Worm (Caenorhabditis elegans) whole organism, L3 larva: ENCODE data around the gene F39E9.14.

Experiments
- R02D3.7 ChIP-seq: fragments of 150-350 bp; optimal IDR thresholded peaks from 2 replicates; lab custom pipeline; 2014; ENCODE audit warnings: missing biosample characterization, missing genetic modification characterization
- aly-2 ChIP-seq: fragments of 150-350 bp; optimal IDR thresholded peaks from 2 replicates; lab custom pipeline; 2014; ENCODE audit warnings: missing biosample characterization, missing genetic modification characterization
- ama-1 ChIP-seq: fragments of 150-350 bp; optimal IDR thresholded peaks from 2 replicates; lab custom pipeline; 2018
- ceh-16 ChIP-seq: sonication (generic microtip); optimal IDR thresholded peaks from 2 replicates; lab custom pipeline; 2017; ENCODE audit warnings: missing biosample characterization, missing genetic modification characterization
- ceh-28 ChIP-seq: fragments of 150-350 bp; optimal IDR thresholded peaks from 2 replicates; lab custom pipeline; 2014; ENCODE audit warnings: missing biosample characterization, missing genetic modification reagents, missing genetic modification characterization
- ceh-82 ChIP-seq: fragments of 150-350 bp; optimal IDR thresholded peaks from 2 replicates; lab custom pipeline; 2014; ENCODE audit warnings: missing biosample characterization, missing genetic modification characterization
- ceh-9 ChIP-seq: sonication (generic microtip); optimal IDR thresholded peaks from 2 replicates; lab custom pipeline; 2018; ENCODE audit warnings: missing biosample characterization, missing genetic modification characterization
- egl-27 ChIP-seq: sonication (generic microtip); optimal IDR thresholded peaks from 4 replicates; lab custom pipeline; 2017; ENCODE audit warnings: missing biosample characterization, missing genetic modification reagents, missing genetic modification characterization
- elt-2 ChIP-seq: sonication (generic microtip); optimal IDR thresholded peaks from 2 replicates; lab custom pipeline; 2016; ENCODE audit warnings: missing genetic modification reagents, mild to moderate bottlenecking, missing genetic modification characterization, missing compliant biosample characterization
- elt-3 ChIP-seq, 3 experiments: fragments of 150-350 bp in 1 of 3; sonication (generic microtip) in 2 of 3; optimal IDR thresholded peaks; 2 replicates in 2 of 3; 4 replicates in 1 of 3; lab custom pipeline; 2014 to 2017; ENCODE audit warnings: missing biosample characterization in 3 of 3, missing genetic modification characterization in 3 of 3
- fkh-2 ChIP-seq: fragments of 150-350 bp; optimal IDR thresholded peaks from 2 replicates; lab custom pipeline; 2014; ENCODE audit warnings: missing biosample characterization, missing genetic modification reagents, missing genetic modification characterization
- fos-1 ChIP-seq: fragments of 150-350 bp; optimal IDR thresholded peaks from 2 replicates; lab custom pipeline; 2014; ENCODE audit warnings: missing biosample characterization, missing genetic modification characterization
- hmg-11 ChIP-seq: sonication (generic microtip); optimal IDR thresholded peaks from 2 replicates; lab custom pipeline; 2016; ENCODE audit warnings: missing genetic modification characterization, missing compliant biosample characterization
- jun-1 ChIP-seq: fragments of 150-350 bp; optimal IDR thresholded peaks from 2 replicates; lab custom pipeline; 2014; ENCODE audit warnings: missing biosample characterization, missing genetic modification reagents, missing genetic modification characterization
- lin-39 ChIP-seq: fragments of 150-350 bp; optimal IDR thresholded peaks from 2 replicates; lab custom pipeline; 2018; ENCODE audit warnings: missing biosample characterization, missing genetic modification reagents, missing genetic modification characterization
- mml-1 ChIP-seq: fragments of 150-350 bp; sonication (generic microtip); optimal IDR thresholded peaks from 3 replicates; lab custom pipeline; 2014; ENCODE audit warnings: missing biosample characterization, missing genetic modification characterization
- nhr-11 ChIP-seq: fragments of 150-350 bp; optimal IDR thresholded peaks from 2 replicates; lab custom pipeline; 2014; ENCODE audit warnings: missing biosample characterization, missing genetic modification characterization
- nhr-12 ChIP-seq: fragments of 150-350 bp; optimal IDR thresholded peaks from 2 replicates; lab custom pipeline; 2014; ENCODE audit warnings: missing biosample characterization, missing genetic modification characterization
- nhr-23 ChIP-seq: fragments of 150-350 bp; optimal IDR thresholded peaks from 2 replicates; lab custom pipeline; 2014; ENCODE audit warnings: missing biosample characterization, missing genetic modification reagents, missing genetic modification characterization
- nhr-237 ChIP-seq: fragments of 150-350 bp; optimal IDR thresholded peaks from 2 replicates; lab custom pipeline; 2014; ENCODE audit warnings: missing biosample characterization, missing genetic modification characterization
- nhr-25 ChIP-seq: sonication (generic microtip); optimal IDR thresholded peaks from 2 replicates; lab custom pipeline; 2017; ENCODE audit warnings: missing biosample characterization, missing genetic modification characterization
- nhr-28 ChIP-seq: fragments of 150-350 bp; optimal IDR thresholded peaks from 2 replicates; lab custom pipeline; 2014; ENCODE audit warnings: missing biosample characterization, missing genetic modification characterization
- nhr-43 ChIP-seq: sonication (generic microtip); optimal IDR thresholded peaks from 2 replicates; lab custom pipeline; 2016; ENCODE audit warnings: mild to moderate bottlenecking, missing genetic modification characterization, missing compliant biosample characterization; ENCODE audit not compliant: poor library complexity, severe bottlenecking
- nhr-67 ChIP-seq: fragments of 150-350 bp; optimal IDR thresholded peaks from 2 replicates; lab custom pipeline; 2014; ENCODE audit warnings: missing biosample characterization, missing genetic modification characterization
- nhr-77 ChIP-seq: fragments of 150-350 bp; optimal IDR thresholded peaks from 2 replicates; lab custom pipeline; 2014; ENCODE audit warnings: missing biosample characterization, missing genetic modification characterization
- pqm-1 ChIP-seq: fragments of 150-350 bp; optimal IDR thresholded peaks from 2 replicates; lab custom pipeline; 2017; ENCODE audit warnings: missing biosample characterization, missing genetic modification characterization, inconsistent platforms
- sea-2 ChIP-seq: fragments of 150-350 bp; sonication (generic microtip); optimal IDR thresholded peaks from 4 replicates; lab custom pipeline; 2014; ENCODE audit warnings: missing biosample characterization, missing genetic modification reagents, missing genetic modification characterization
- skn-1 ChIP-seq: fragments of 150-350 bp; optimal IDR thresholded peaks from 2 replicates; lab custom pipeline; 2014; ENCODE audit warnings: missing biosample characterization, missing genetic modification characterization
- snpc-4 ChIP-seq: fragments of 150-350 bp; optimal IDR thresholded peaks from 2 replicates; lab custom pipeline; 2014; ENCODE audit warnings: missing biosample characterization, missing genetic modification characterization
- tbx-2 ChIP-seq: sonication (generic microtip); optimal IDR thresholded peaks from 2 replicates; lab custom pipeline; 2016; ENCODE audit warnings: mild to moderate bottlenecking, missing genetic modification characterization, missing compliant biosample characterization
- unc-39 ChIP-seq: sonication (generic microtip); optimal IDR thresholded peaks from 4 replicates; lab custom pipeline; 2017; ENCODE audit warnings: missing biosample characterization, missing genetic modification characterization
- unc-62 ChIP-seq: fragments of 150-350 bp; sonication (generic microtip); optimal IDR thresholded peaks from 4 replicates; lab custom pipeline; 2014; ENCODE audit warnings: missing biosample characterization, missing genetic modification reagents, missing genetic modification characterization
- zag-1 ChIP-seq: fragments of 150-350 bp; optimal IDR thresholded peaks from 2 replicates; lab custom pipeline; 2014; ENCODE audit warnings: missing biosample characterization, missing genetic modification characterization
- ztf-11 ChIP-seq: fragments of 150-350 bp; optimal IDR thresholded peaks from 2 replicates; lab custom pipeline; 2014; ENCODE audit warnings: missing biosample characterization, missing genetic modification characterization
- ztf-4 ChIP-seq: fragments of 150-350 bp; optimal IDR thresholded peaks from 2 replicates; lab custom pipeline; 2014; ENCODE audit warnings: missing biosample characterization, missing genetic modification characterization

F39E9.14 gene

DNA sequence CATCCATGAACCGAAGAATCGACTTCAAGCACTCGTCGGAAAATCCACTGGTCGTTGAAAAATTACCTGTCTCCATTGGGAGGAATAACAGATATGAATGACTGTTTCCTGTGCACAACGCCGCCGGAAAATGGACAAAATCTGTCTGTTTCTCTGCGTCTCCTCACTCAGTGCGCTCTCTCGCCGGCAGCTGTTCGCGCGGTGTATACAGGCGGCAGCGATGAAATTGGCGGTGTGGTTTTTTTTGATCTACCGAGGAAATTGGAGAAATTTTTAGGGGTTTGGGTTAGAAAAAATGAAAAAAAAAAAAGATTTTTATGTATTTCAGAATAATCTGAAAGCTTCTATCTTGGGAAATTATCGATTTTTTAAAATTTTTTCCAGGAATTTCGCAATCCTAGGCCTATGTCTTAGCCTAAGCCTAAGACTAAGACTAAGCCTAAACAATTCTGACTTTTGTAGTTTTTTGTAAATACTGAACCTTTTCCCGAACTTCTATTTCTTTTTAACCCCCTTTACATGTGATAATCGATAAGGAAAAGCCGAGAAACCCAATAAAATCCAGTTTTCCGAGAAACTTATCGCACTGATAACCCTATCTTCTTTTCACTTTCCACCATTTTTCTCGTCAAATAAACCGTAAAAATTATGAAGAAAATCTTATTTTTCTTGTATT lies 42.3 kb downstream of the F39E9.14 start, which contains the start of the genes fbxc-50 and C17F4.2:
TSS of gene fbxc-50 (minus strand) at position 81 of the 676 bp plus-strand sequence.
TSS of gene C17F4.2 (plus strand) at position 626 of the 676 bp plus-strand sequence.
- TF ChIP-seq nhr-237 (tag; lab: Kevin White, UChicago) (no peak), elt-2 (no peak), nhr-67 (tag; lab: Kevin White, UChicago) (no peak), ceh-82 (tag; lab: Kevin White, UChicago) (no peak), R02D3.7 (tag; lab: Kevin White, UChicago) (no peak), nhr-12 (tag; lab: Kevin White, UChicago) (no peak), skn-1 (tag; lab: Kevin White, UChicago) (no peak), ztf-4 (tag; lab: Kevin White, UChicago) (no peak), pqm-1 (no peak), jun-1 (tag; lab: Kevin White, UChicago) (no peak)
- TF ChIP-seq, all 47 proteins: peak for 0

DNA sequence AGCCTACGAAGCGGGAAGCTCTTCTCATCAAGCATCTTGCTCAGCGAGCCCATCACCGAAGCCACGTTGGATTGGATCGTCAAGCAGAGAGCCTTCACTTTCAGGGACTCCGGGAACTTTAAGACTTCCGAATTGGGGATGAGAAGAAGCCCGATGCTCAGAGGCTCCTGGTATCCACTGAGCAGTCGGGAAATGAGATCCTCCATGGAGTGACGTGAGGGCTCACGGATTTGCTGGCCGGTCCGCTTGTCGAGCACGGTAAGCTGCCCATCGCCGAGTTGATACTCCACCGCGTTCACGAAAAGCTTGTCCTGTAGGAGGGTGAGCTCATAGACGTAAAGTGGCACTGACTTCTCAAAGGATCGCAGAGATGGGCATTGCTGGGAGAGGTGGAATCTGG lies 42.9 kb downstream of the F39E9.14 start:
- no peak for TF ChIP-seq ceh-9 (tag; lab: Kevin White, UChicago)
- no peak for TF ChIP-seq ceh-28 (tag; lab: Kevin White, UChicago)
- no peak for TF ChIP-seq lin-39 (tag; lab: Kevin White, UChicago)
- TF ChIP-seq nhr-25: no peak
- TF ChIP-seq ztf-4 (tag; lab: Kevin White, UChicago): no peak
- no peak for TF ChIP-seq nhr-67 (tag; lab: Kevin White, UChicago)
- no peak for TF ChIP-seq nhr-12 (tag; lab: Kevin White, UChicago)
- no peak for TF ChIP-seq unc-62 (GFP tag; lab: Kevin White, UChicago)
- TF ChIP-seq aly-2 (tag; lab: Kevin White, UChicago): no peak
- TF ChIP-seq pqm-1: no peak
- TF ChIP-seq tbx-2: no peak
- TF ChIP-seq egl-27: no peak
- no peak for TF ChIP-seq zag-1 (tag; lab: Kevin White, UChicago)
- TF ChIP-seq nhr-77: no peak
- TF ChIP-seq ama-1 (lab: Kevin White, UChicago): no peak
- TF ChIP-seq nhr-43: no peak
- no peak for TF ChIP-seq nhr-23 (tag; lab: Kevin White, UChicago)
- no peak for TF ChIP-seq ceh-82 (tag; lab: Kevin White, UChicago)
- TF ChIP-seq nhr-11: no peak
- no peak for TF ChIP-seq hmg-11
- TF ChIP-seq, all 47 proteins: peak for 0

DNA sequence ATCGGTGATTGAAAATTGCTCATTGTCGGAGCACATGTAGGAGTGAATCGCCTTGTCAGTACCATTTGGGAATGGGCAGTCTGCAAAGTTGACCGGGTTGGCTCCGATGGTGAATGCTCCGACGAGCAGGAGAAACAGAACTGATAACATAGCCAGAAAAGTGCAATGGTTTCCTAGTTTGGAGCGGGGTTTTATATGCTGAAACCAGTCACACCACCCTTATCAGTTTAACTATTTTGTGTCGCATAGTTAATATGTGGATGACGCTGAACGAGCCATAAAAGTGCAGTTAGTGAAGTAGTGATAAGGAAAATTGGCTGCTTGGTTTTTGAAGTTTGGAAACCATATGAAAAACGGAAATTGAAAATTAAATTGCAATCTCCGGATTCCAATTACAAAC lies 44.6 kb downstream of the F39E9.14 start, which contains the start of gene C17F4.7:
TSS of gene C17F4.7 (minus strand) at position 180 of the 400 bp plus-strand sequence.
- TF ChIP-seq pqm-1 (peak; percentile 96), elt-2 (peak; percentile 99), fkh-2 (tag; lab: Kevin White, UChicago) (no peak), fos-1 (tag; lab: Kevin White, UChicago) (no peak), jun-1 (tag; lab: Kevin White, UChicago) (peak; percentile 71)

DNA sequence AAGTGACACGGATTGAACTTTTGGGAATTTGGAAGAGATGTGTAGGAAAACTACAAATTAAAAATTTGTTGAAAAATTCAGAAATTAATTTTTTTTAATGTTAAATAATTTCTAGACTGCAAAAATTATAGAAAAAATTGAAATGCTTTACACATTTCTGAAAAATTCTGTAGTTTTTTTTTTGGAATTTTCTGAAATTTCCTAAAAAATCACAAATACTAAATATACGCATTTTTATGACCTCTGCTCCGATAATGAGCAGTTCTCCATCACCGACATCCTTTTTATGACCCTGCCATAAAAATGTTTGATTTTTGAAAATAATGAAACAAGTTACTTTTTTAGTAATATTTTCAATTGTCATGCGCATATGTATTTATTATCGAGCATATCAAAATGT lies 45.7 kb downstream of the F39E9.14 start:
- TF ChIP-seq ceh-16 (no peak), egl-27 (no peak), fos-1 (tag; lab: Kevin White, UChicago) (peak; percentile 9), R02D3.7 (tag; lab: Kevin White, UChicago) (no peak), nhr-23 (tag; lab: Kevin White, UChicago) (no peak), nhr-28 (tag; lab: Kevin White, UChicago) (no peak), elt-2 (peak; percentile 50), skn-1 (tag; lab: Kevin White, UChicago) (no peak), hmg-11 (no peak), ztf-11 (tag; lab: Kevin White, UChicago) (no peak), nhr-77 (peak; percentile 54)

DNA sequence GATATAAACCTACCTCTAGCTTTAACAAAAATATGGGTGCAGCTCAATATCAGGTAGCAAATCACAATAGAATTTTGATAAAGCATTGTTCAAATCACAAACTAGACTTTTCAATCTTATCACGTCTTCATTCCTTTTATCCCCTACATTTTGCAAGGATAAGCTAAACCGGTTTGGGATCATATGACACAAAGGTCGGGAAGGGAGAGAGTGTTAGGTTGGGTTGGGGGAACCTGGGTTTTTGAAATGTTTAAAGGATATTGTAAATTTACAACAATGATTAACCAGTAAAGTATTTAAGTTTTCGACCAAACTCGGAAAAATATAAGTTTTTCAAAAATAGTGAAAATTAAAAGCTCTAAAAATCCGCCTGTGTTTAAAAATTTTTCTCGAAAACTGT lies 46.4 kb downstream of the F39E9.14 start, which contains the start of gene C17F4.12:
TSS of gene C17F4.12 (minus strand) at position 101 of the 400 bp plus-strand sequence.
- TF ChIP-seq lin-39 (tag; lab: Kevin White, UChicago) (no peak), egl-27 (no peak), jun-1 (tag; lab: Kevin White, UChicago) (no peak), nhr-237 (tag; lab: Kevin White, UChicago) (no peak), sea-2 (GFP tag; lab: Kevin White, UChicago) (no peak), nhr-67 (tag; lab: Kevin White, UChicago) (no peak), nhr-43 (no peak), unc-39 (tag; lab: Kevin White, UChicago) (no peak), nhr-12 (tag; lab: Kevin White, UChicago) (no peak), nhr-77 (no peak), skn-1 (tag; lab: Kevin White, UChicago) (no peak), nhr-11 (no peak), ceh-82 (tag; lab: Kevin White, UChicago) (no peak), R02D3.7 (tag; lab: Kevin White, UChicago) (no peak), snpc-4 (tag; lab: Kevin White, UChicago) (no peak), mml-1 (no peak), elt-3 (tag; optimal IDR thresholded peaks at IDR 0.05; lab: Kevin White, UChicago) (no peak), aly-2 (tag; lab: Kevin White, UChicago) (no peak)
